Fruit fly (Drosophila melanogaster) S2 (cell line): Measurements from ENCODE around the gene DIP-zeta.

Experiments used
- CG8478 ChIP-seq: fragments of >200 bp; optimal IDR thresholded peaks from 2 replicates; lab custom pipeline; 2018
- CTCF ChIP-seq, 2 experiments: fragments of >200 bp; optimal IDR thresholded peaks; 2 replicates each; lab custom pipeline; 2018

- TF ChIP-seq CTCF (optimal IDR thresholded peaks at IDR 0.05; lab: Kevin White, UChicago) (no peak), CG8478 (no peak)
Observed at dm6 chr2L:9097263-9097662, 26.3 kb upstream of the DIP-zeta start, which contains the start of gene CG31609.
